Fruit fly (Drosophila melanogaster): ENCODE measurements around the gene Ccdc85.

The Ccdc85 gene

dm6 chr2L:3003399-3003798, 4.3 kb downstream of the Ccdc85 start (continued):
- TF ChIP-seq CG1603 (tag; optimal IDR thresholded peaks at IDR 0.05) (peak; percentile 76), gcm2 (GFP tag; optimal IDR thresholded peaks at IDR 0.05) (no peak), CG13624 (GFP tag; optimal IDR thresholded peaks at IDR 0.05) (no peak), pho (GFP tag; optimal IDR thresholded peaks at IDR 0.05) (no peak), btn (GFP tag; optimal IDR thresholded peaks at IDR 0.05) (peak; percentile 30), cg (GFP tag; optimal IDR thresholded peaks at IDR 0.05) (no peak), sisA (GFP tag; IDR thresholded peaks at IDR 0.05) (peak; percentile 29; the same call in 1 of the 2 replicates), gce (GFP tag; IDR thresholded peaks at IDR 0.05) (0 out of 3 replicates have a peak, but pooled peaks have one; percentile 37), Hsf (GFP tag; optimal IDR thresholded peaks at IDR 0.05) (no peak), vvl (GFP tag; IDR thresholded peaks at IDR 0.05) (peak; percentile 69), CG33557 (GFP tag; optimal IDR thresholded peaks at IDR 0.05) (no peak), sna (GFP tag; IDR thresholded peaks at IDR 0.05; ENCODE audit: partially characterized antibody) (no peak), CG17361 (GFP tag; IDR thresholded peaks at IDR 0.05) (peak; percentile 67; the same call in 2 of the 3 replicates), CG8388 (GFP tag; optimal IDR thresholded peaks at IDR 0.05) (peak; percentile 71), CG8089 (GFP tag; optimal IDR thresholded peaks at IDR 0.05) (no peak), CG2875 (GFP tag; optimal IDR thresholded peaks at IDR 0.05) (peak; percentile 70), NFAT (GFP tag; IDR thresholded peaks at IDR 0.05) (no peak), br (optimal IDR thresholded peaks at IDR 0.05) (no peak), h (optimal IDR thresholded peaks at IDR 0.05) (no peak), hbn (GFP tag; IDR thresholded peaks at IDR 0.05; ENCODE audit: partially characterized antibody) (no peak), TFAM (GFP tag; optimal IDR thresholded peaks at IDR 0.05) (no peak), hb (GFP tag; IDR thresholded peaks at IDR 0.05; ENCODE audit: partially characterized antibody) (no peak), CG12942 (GFP tag; optimal IDR thresholded peaks at IDR 0.05) (peak; percentile 25), Optix (GFP tag; IDR thresholded peaks at IDR 0.05) (no peak), tll (GFP tag; optimal IDR thresholded peaks at IDR 0.05) (no peak), Rfx (GFP tag; IDR thresholded peaks at IDR 0.05) (no peak), bbx (GFP tag; IDR thresholded peaks at IDR 0.05; ENCODE audit: partially characterized antibody) (no peak), Dad (GFP tag; optimal IDR thresholded peaks at IDR 0.05) (no peak), CG6854 (GFP tag; optimal IDR thresholded peaks at IDR 0.05) (no peak), CG7987 (GFP tag; optimal IDR thresholded peaks at IDR 0.05) (no peak), Atf-2 (GFP tag; optimal IDR thresholded peaks at IDR 0.05) (no peak), dysf (GFP tag; IDR thresholded peaks at IDR 0.05) (peak; percentile 63; the same call in 2 of the 3 replicates), Ets97D (GFP tag; optimal IDR thresholded peaks at IDR 0.05) (no peak), NC2α (GFP tag; optimal IDR thresholded peaks at IDR 0.05) (no peak), unc-4 (GFP tag; IDR thresholded peaks at IDR 0.05; ENCODE audit: partially characterized antibody) (no peak), toy (GFP tag; IDR thresholded peaks at IDR 0.05) (no peak), CG1832 (GFP tag; optimal IDR thresholded peaks at IDR 0.05) (no peak), otp (GFP tag; IDR thresholded peaks at IDR 0.05) (peak; percentile 58; the same call in 1 of the 3 replicates), ATbp (GFP tag; optimal IDR thresholded peaks at IDR 0.05) (peak; percentile 85), Myb (GFP tag; optimal IDR thresholded peaks at IDR 0.05) (no peak), sens (GFP tag) (peak; percentile 92), CG13775 (GFP tag; optimal IDR thresholded peaks at IDR 0.05) (no peak), kah (GFP tag; optimal IDR thresholded peaks at IDR 0.05) (peak; percentile 51), crp (GFP tag; optimal IDR thresholded peaks at IDR 0.05) (no peak), CG4360 (GFP tag; IDR thresholded peaks at IDR 0.05) (no peak), run (tag; optimal IDR thresholded peaks at IDR 0.05) (peak; percentile 56), C15 (GFP tag; IDR thresholded peaks at IDR 0.05) (no peak), CG11398 (GFP tag; optimal IDR thresholded peaks at IDR 0.05) (no peak), CG8290 (GFP tag; optimal IDR thresholded peaks at IDR 0.05) (no peak), CG8290 (tag; optimal IDR thresholded peaks at IDR 0.05) (peak in 1 of 2 experiments; percentile 61), CG2116 (GFP tag; optimal IDR thresholded peaks at IDR 0.05) (no peak), tap (tag; optimal IDR thresholded peaks at IDR 0.05) (no peak)

Data from whole organism, embryonic.